Worm (Caenorhabditis elegans) whole organism, young adult: ENCODE data around the gene col-111.

ENCODE experiments used
- F37B4.10 ChIP-seq: fragments of 200-800 bp; sonication (Bioruptor generic); IDR thresholded peaks from 2 replicates; pipeline ENCODE4 v1.3.6; 2022; ENCODE audit warnings: missing genetic modification characterization, missing compliant biosample characterization
- F57A8.1 ChIP-seq: fragments of 200-800 bp; sonication (Bioruptor generic); optimal IDR thresholded peaks from 2 replicates; lab custom pipeline; 2018; ENCODE audit warnings: mild to moderate bottlenecking, missing genetic modification characterization, moderate library complexity, missing compliant biosample characterization
- akir-1 ChIP-seq: fragments of 200-800 bp; sonication (Bioruptor generic); optimal IDR thresholded peaks from 2 replicates; lab custom pipeline; 2018; ENCODE audit warnings: mild to moderate bottlenecking, missing genetic modification characterization, moderate library complexity, missing compliant biosample characterization
- aptf-3 ChIP-seq: fragments of 200-800 bp; sonication (Bioruptor generic); IDR thresholded peaks from 2 replicates; pipeline ENCODE4 v1.3.6; 2022; ENCODE audit warnings: missing genetic modification characterization, missing compliant biosample characterization
- attf-3 ChIP-seq: fragments of 200-800 bp; sonication (Bioruptor generic); conservative IDR thresholded peaks from 2 replicates; pipeline ENCODE4 v1.3.6; 2022; ENCODE audit warnings: missing genetic modification reagents, missing genetic modification characterization, missing compliant biosample characterization
- bed-2 ChIP-seq: fragments of 200-800 bp; sonication (Bioruptor generic); IDR thresholded peaks from 2 replicates; pipeline ENCODE4 v1.3.6; 2022; ENCODE audit warnings: missing genetic modification reagents, missing genetic modification characterization, missing compliant biosample characterization
- ceh-100 ChIP-seq: fragments of 200-800 bp; sonication (Bioruptor generic); IDR thresholded peaks from 2 replicates; pipeline ENCODE4 v1.3.6; 2022; ENCODE audit warnings: missing genetic modification reagents, missing genetic modification characterization, missing compliant biosample characterization
- ceh-79 ChIP-seq: sonication (generic microtip); optimal IDR thresholded peaks from 2 replicates; lab custom pipeline; 2017; ENCODE audit warnings: mild to moderate bottlenecking, missing genetic modification characterization, missing compliant biosample characterization
- ceh-91 ChIP-seq: fragments of 200-800 bp; sonication (Bioruptor generic); IDR thresholded peaks from 2 replicates; pipeline ENCODE4 v1.3.6; 2022; ENCODE audit warnings: missing genetic modification reagents, missing genetic modification characterization, missing compliant biosample characterization
- dpl-1 ChIP-seq: fragments of 150-350 bp; optimal IDR thresholded peaks from 2 replicates; lab custom pipeline; 2014; ENCODE audit warnings: missing biosample characterization, missing genetic modification reagents, missing genetic modification characterization
- egl-44 ChIP-seq: fragments of 200-800 bp; sonication (Bioruptor generic); IDR thresholded peaks from 2 replicates; pipeline ENCODE4 v1.3.6; 2022; ENCODE audit warnings: missing genetic modification reagents, missing genetic modification characterization, missing compliant biosample characterization
- him-1 ChIP-seq: sonication (generic microtip); optimal IDR thresholded peaks from 2 replicates; lab custom pipeline; 2016; ENCODE audit warnings: missing genotype, missing genetic modification reagents, missing genetic modification characterization, missing compliant biosample characterization
- hlh-12 ChIP-seq: sonication (generic microtip); optimal IDR thresholded peaks from 2 replicates; lab custom pipeline; 2016; ENCODE audit warnings: missing genetic modification characterization, missing compliant biosample characterization
- hlh-26 ChIP-seq: fragments of 200-800 bp; sonication (Bioruptor generic); conservative IDR thresholded peaks from 2 replicates; pipeline ENCODE4 v1.3.6; 2022; ENCODE audit warnings: missing genetic modification reagents, missing genetic modification characterization, missing compliant biosample characterization
- hmg-1.2 ChIP-seq: fragments of 200-800 bp; sonication (Bioruptor generic); IDR thresholded peaks from 2 replicates; pipeline ENCODE4 v1.3.6; 2022; ENCODE audit warnings: missing genetic modification reagents, missing genetic modification characterization, missing compliant biosample characterization
- let-607 ChIP-seq, 2 experiments: fragments of 200-800 bp in 1 of 2; sonication (Bioruptor generic) in 1 of 2; sonication (generic microtip) in 1 of 2; optimal IDR thresholded peaks; 2 replicates each; lab custom pipeline; 2016 to 2018; ENCODE audit warnings: mild to moderate bottlenecking in 2 of 2, missing compliant biosample characterization in 2 of 2, missing genetic modification characterization in 2 of 2, moderate library complexity in 2 of 2, missing genotype in 1 of 2
- lin-26 ChIP-seq: fragments of 200-800 bp; sonication (Bioruptor generic); IDR thresholded peaks from 2 replicates; pipeline ENCODE4 v1.3.6; 2022; ENCODE audit warnings: missing genetic modification reagents, missing genetic modification characterization, missing compliant biosample characterization
- lin-54 ChIP-seq: fragments of 200-800 bp; sonication (Bioruptor generic); optimal IDR thresholded peaks from 2 replicates; lab custom pipeline; 2018; ENCODE audit warnings: mild to moderate bottlenecking, missing genetic modification characterization, missing compliant biosample characterization
- lir-1 ChIP-seq: fragments of 200-800 bp; sonication (Bioruptor generic); conservative IDR thresholded peaks from 2 replicates; pipeline ENCODE4 v1.3.6; 2022; ENCODE audit warnings: missing genetic modification reagents, missing genetic modification characterization, missing compliant biosample characterization
- lsy-27 ChIP-seq: sonication (generic microtip); optimal IDR thresholded peaks from 2 replicates; lab custom pipeline; 2017; ENCODE audit warnings: missing genetic modification characterization, mild to moderate bottlenecking, missing compliant biosample characterization, antibody characterized with exemption, missing genotype, borderline replicate concordance; ENCODE audit not compliant: insufficient read depth
- madf-10 ChIP-seq: sonication (generic microtip); optimal IDR thresholded peaks from 2 replicates; lab custom pipeline; 2016; ENCODE audit warnings: mild to moderate bottlenecking, missing genetic modification characterization, missing compliant biosample characterization
- madf-6 ChIP-seq: fragments of 200-800 bp; sonication (Bioruptor generic); IDR thresholded peaks from 2 replicates; pipeline ENCODE4 v1.3.6; 2022; ENCODE audit warnings: missing genetic modification reagents, missing genetic modification characterization, missing compliant biosample characterization
- mcd-1 ChIP-seq: fragments of 200-800 bp; sonication (Bioruptor generic); IDR thresholded peaks from 2 replicates; pipeline ENCODE4 v1.3.6; 2022; ENCODE audit warnings: missing genetic modification reagents, missing genetic modification characterization, missing compliant biosample characterization
- mxl-1 ChIP-seq: sonication (generic microtip); optimal IDR thresholded peaks from 2 replicates; lab custom pipeline; 2016; ENCODE audit warnings: missing genetic modification characterization, missing compliant biosample characterization
- nhr-179 ChIP-seq: sonication (generic microtip); optimal IDR thresholded peaks from 2 replicates; lab custom pipeline; 2016; ENCODE audit warnings: mild to moderate bottlenecking, missing genetic modification characterization, missing compliant biosample characterization
- nhr-90 ChIP-seq: sonication (generic microtip); optimal IDR thresholded peaks from 2 replicates; lab custom pipeline; 2016; ENCODE audit warnings: missing genotype, mild to moderate bottlenecking, missing genetic modification characterization, missing compliant biosample characterization
- rpc-1 ChIP-seq, 2 experiments: fragments of 150-350 bp in 1 of 2; sonication (generic microtip) in 1 of 2; optimal IDR thresholded peaks; 2 replicates each; lab custom pipeline; 2014 to 2018; ENCODE audit warnings: missing biosample characterization in 1 of 2, missing genetic modification characterization in 1 of 2, missing genetic modification reagents in 1 of 2, missing genotype in 1 of 2
- sdz-38 ChIP-seq: sonication (generic microtip); optimal IDR thresholded peaks from 2 replicates; lab custom pipeline; 2016; ENCODE audit warnings: missing genotype, missing genetic modification characterization, missing compliant biosample characterization
- sea-2 ChIP-seq: fragments of 200-800 bp; sonication (Bioruptor generic); IDR thresholded peaks from 2 replicates; pipeline ENCODE4 v1.3.6; 2022; ENCODE audit warnings: missing genetic modification characterization, missing compliant biosample characterization
- snpc-1.3 ChIP-seq: sonication (generic microtip); optimal IDR thresholded peaks from 2 replicates; lab custom pipeline; 2017; ENCODE audit warnings: missing genetic modification characterization, mild to moderate bottlenecking, missing compliant biosample characterization, antibody characterized with exemption, moderate library complexity, missing genotype, missing genetic modification reagents; ENCODE audit not compliant: insufficient read depth
- somi-1 ChIP-seq: fragments of 200-800 bp; sonication (Bioruptor generic); optimal IDR thresholded peaks from 2 replicates; lab custom pipeline; 2018; ENCODE audit warnings: mild to moderate bottlenecking, missing genetic modification characterization, missing compliant biosample characterization
- tbp1 ChIP-seq: fragments of 200-800 bp; sonication (Bioruptor generic); optimal IDR thresholded peaks from 2 replicates; lab custom pipeline; 2018; ENCODE audit warnings: mild to moderate bottlenecking, missing genetic modification characterization, missing compliant biosample characterization
- ztf-26 ChIP-seq: sonication (generic microtip); optimal IDR thresholded peaks from 2 replicates; lab custom pipeline; 2017; ENCODE audit warnings: missing genetic modification characterization, missing compliant biosample characterization
- ztf-28 ChIP-seq: fragments of 200-800 bp; sonication (Bioruptor generic); IDR thresholded peaks from 2 replicates; pipeline ENCODE4 v1.3.6; 2022; ENCODE audit warnings: missing genetic modification reagents, missing genetic modification characterization, missing compliant biosample characterization
- ztf-3 ChIP-seq: fragments of 200-800 bp; sonication (Bioruptor generic); optimal IDR thresholded peaks from 2 replicates; lab custom pipeline; 2018; ENCODE audit warnings: mild to moderate bottlenecking, missing genetic modification characterization, missing compliant biosample characterization

Gene col-111

DNA sequence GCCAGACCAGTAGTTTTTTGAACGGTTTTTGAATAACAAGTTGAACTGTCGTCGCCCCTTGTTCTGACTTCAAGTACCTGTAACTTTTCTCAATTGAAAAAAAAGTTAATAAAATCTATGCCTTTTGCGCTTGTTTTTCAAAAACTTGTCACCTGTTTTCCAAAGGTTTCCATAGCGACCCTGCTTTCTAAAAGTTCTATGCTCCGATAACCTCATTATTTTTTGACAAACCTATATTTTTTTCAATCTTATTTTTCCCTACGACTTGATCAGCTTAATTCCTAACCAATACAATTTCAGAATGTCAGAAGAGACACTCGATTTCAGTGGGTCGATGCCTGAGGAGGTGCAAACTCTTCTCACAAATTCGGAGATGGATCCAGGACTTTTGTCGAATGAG lies 10.4 kb downstream of the col-111 start, which contains the start of gene F29B9.8 (continued):
- TF ChIP-seq F57A8.1 (GFP tag; lab: Kevin White, UChicago) (no peak), attf-3 (GFP tag; lab: Robert Waterston, UW) (no peak), sea-2 (GFP tag; lab: Robert Waterston, UW) (no peak)

DNA sequence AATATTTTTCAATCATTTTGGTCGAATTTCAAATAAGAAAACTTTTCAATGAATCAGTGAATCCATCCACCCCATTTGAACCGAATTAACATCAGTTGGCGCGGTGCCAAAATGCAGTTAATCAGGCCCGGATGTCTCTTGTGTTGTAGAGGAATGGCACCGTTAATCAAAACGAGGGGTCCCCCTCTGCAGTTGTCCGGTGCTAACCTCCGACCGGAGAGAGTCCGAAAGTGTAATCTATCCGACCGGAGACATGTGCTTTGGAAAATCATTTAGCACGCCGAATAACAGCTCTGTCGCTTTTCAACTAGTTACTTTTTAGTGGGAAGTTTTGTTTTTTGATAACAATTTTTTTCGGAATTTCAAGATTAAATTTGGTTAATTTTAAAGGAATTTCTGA lies 12.5 kb downstream of the col-111 start:
- no peak for TF ChIP-seq him-1 (tag; lab: Kevin White, UChicago)
- no peak for TF ChIP-seq tbp1 (GFP tag; lab: Kevin White, UChicago)
- no peak for TF ChIP-seq sdz-38 (tag; lab: Kevin White, UChicago)
- no peak for TF ChIP-seq hlh-26
- TF ChIP-seq madf-6 (GFP tag; lab: Robert Waterston, UW) = no peak
- no peak for TF ChIP-seq rpc-1 (optimal IDR thresholded peaks at IDR 0.05; lab: Kevin White, UChicago)
- no peak for TF ChIP-seq rpc-1 (tag; optimal IDR thresholded peaks at IDR 0.05; lab: Kevin White, UChicago)
- no peak for TF ChIP-seq mcd-1
- no peak for TF ChIP-seq aptf-3 (GFP tag; lab: Robert Waterston, UW)
- TF ChIP-seq lir-1 (GFP tag; lab: Robert Waterston, UW) = no peak
- no peak for TF ChIP-seq ceh-100
- TF ChIP-seq nhr-90 (tag; lab: Kevin White, UChicago) = no peak
- TF ChIP-seq dpl-1 (GFP tag; lab: Kevin White, UChicago) = no peak
- TF ChIP-seq, all 124 proteins: peak for 0

DNA sequence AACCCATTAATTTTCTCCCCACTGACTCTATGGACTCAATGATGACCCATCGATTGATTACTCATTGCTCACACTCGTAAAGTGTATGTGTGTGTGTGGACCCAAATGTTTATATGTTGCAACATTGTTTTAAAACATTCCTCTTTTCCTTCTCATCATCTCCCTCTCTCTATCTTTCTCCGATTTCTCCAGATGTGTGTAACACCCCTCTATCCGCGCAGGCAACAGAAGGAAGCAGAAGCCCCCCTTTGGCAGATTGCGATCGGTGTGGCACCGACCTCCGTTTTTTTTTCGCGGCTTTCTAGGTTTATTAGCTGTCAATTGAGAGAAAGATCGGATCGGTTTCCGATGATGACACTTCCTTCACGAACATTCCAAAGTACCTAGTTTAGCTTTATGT lies 14.2 kb downstream of the col-111 start:
- TF ChIP-seq hlh-12 (tag; lab: Kevin White, UChicago) = no peak
- no peak for TF ChIP-seq let-607 (tag; optimal IDR thresholded peaks at IDR 0.05; lab: Kevin White, UChicago)
- TF ChIP-seq nhr-179 = no peak
- TF ChIP-seq ztf-3 (GFP tag; lab: Kevin White, UChicago) = no peak
- no peak for TF ChIP-seq hmg-1.2 (GFP tag; lab: Robert Waterston, UW)
- no peak for TF ChIP-seq madf-6 (GFP tag; lab: Robert Waterston, UW)
- no peak for TF ChIP-seq hlh-26
- TF ChIP-seq bed-2 (GFP tag; lab: Robert Waterston, UW) = no peak

DNA sequence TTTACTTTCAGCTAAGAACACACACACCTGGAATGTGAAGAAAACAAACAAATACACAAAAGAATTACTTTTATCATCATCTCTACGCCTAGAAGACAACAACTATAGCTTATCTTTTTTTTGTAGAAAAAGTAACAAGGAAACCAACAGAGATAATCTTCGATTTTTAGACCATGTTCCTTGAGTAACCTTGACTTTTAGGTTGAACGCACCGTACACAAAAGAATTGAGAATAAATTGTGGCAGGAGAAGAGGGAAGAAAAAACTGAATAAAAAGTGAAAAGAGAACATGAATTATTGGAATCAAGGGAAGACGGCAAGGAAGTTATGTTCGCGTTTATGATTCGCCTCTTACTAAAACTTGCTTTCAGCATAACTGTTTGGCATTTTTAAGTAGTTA lies 16.8 kb downstream of the col-111 start:
- TF ChIP-seq ztf-26 (tag; lab: Kevin White, UChicago) (peak; percentile 18), lin-26 (no peak)
- TF ChIP-seq, all 124 proteins: peak for 1

DNA sequence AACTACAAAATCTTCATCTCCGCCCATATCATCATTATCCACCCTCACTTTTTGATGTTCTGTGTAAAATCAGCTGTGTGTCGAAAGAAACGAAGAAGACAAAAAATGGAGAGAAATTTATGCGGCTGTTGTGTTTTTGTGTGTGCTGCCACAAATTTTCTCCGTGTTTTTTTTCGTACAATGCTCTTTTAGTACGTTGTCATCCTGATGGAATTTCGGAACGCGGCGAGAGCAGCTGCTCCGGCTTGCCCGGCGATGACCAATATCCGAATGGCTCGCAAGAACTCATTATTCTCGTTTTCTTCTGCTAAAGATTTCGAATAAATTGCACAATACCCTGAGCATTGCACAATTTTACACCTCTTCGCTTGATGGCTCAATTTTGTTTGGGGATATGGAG lies 18.4 kb downstream of the col-111 start:
- TF ChIP-seq attf-3 (GFP tag; lab: Robert Waterston, UW) (no peak), tbp1 (GFP tag; lab: Kevin White, UChicago) (no peak), akir-1 (no peak), egl-44 (GFP tag; lab: Robert Waterston, UW) (no peak), ztf-28 (GFP tag; lab: Robert Waterston, UW) (no peak), ceh-91 (GFP tag; lab: Robert Waterston, UW) (no peak), somi-1 (GFP tag; lab: Kevin White, UChicago) (no peak), madf-10 (tag; lab: Kevin White, UChicago) (no peak), madf-6 (GFP tag; lab: Robert Waterston, UW) (no peak), lsy-27 (tag; lab: Kevin White, UChicago) (no peak), bed-2 (GFP tag; lab: Robert Waterston, UW) (no peak), him-1 (tag; lab: Kevin White, UChicago) (no peak), ceh-79 (tag; lab: Kevin White, UChicago) (no peak), F37B4.10 (GFP tag; lab: Robert Waterston, UW) (no peak), mxl-1 (tag; lab: Kevin White, UChicago) (no peak), hmg-1.2 (GFP tag; lab: Robert Waterston, UW) (no peak), lin-54 (GFP tag; lab: Kevin White, UChicago) (no peak), snpc-1.3 (tag; lab: Kevin White, UChicago) (no peak)
